Worm (Caenorhabditis elegans) whole organism, L2 larva: ENCODE results near the gene R09E10.2.

Experiments used
- C34F6.9 ChIP-seq: fragments of 150-350 bp; optimal IDR thresholded peaks from 2 replicates; lab custom pipeline; 2014; ENCODE audit warnings: missing biosample characterization, missing genetic modification characterization
- F13H6.1 ChIP-seq: sonication (generic microtip); optimal IDR thresholded peaks from 2 replicates; lab custom pipeline; 2016; ENCODE audit warnings: missing genetic modification characterization, missing compliant biosample characterization
- R02D3.7 ChIP-seq: fragments of 150-350 bp; optimal IDR thresholded peaks from 2 replicates; lab custom pipeline; 2014; ENCODE audit warnings: missing biosample characterization, missing genetic modification characterization
- Y55F3AM.14 ChIP-seq: fragments of 200-800 bp; sonication (Bioruptor generic); optimal IDR thresholded peaks from 2 replicates; lab custom pipeline; 2018; ENCODE audit warnings: mild to moderate bottlenecking, missing genetic modification characterization, missing compliant biosample characterization
- ZK546.5 ChIP-seq: sonication (generic microtip); optimal IDR thresholded peaks from 2 replicates; lab custom pipeline; 2017; ENCODE audit warnings: missing biosample characterization, missing genetic modification characterization
- alr-1 ChIP-seq: fragments of 150-350 bp; optimal IDR thresholded peaks from 2 replicates; lab custom pipeline; 2014; ENCODE audit warnings: missing biosample characterization, missing genetic modification characterization
- aly-2 ChIP-seq: fragments of 150-350 bp; optimal IDR thresholded peaks from 2 replicates; lab custom pipeline; 2014; ENCODE audit warnings: missing biosample characterization, missing genetic modification characterization
- ama-1 ChIP-seq: fragments of 150-350 bp; optimal IDR thresholded peaks from 2 replicates; lab custom pipeline; 2018; ENCODE audit warnings: inconsistent platforms
- blmp-1 ChIP-seq: sonication (generic microtip); optimal IDR thresholded peaks from 2 replicates; lab custom pipeline; 2017; ENCODE audit warnings: missing genetic modification characterization, mild to moderate bottlenecking, missing compliant biosample characterization, antibody characterized with exemption, moderate library complexity; ENCODE audit not compliant: insufficient read depth
- ceh-16 ChIP-seq: fragments of 150-350 bp; optimal IDR thresholded peaks from 2 replicates; lab custom pipeline; 2014; ENCODE audit warnings: missing biosample characterization, missing genetic modification characterization
- ceh-82 ChIP-seq: fragments of 150-350 bp; optimal IDR thresholded peaks from 2 replicates; lab custom pipeline; 2014; ENCODE audit warnings: missing biosample characterization, missing genetic modification characterization
- crh-2 ChIP-seq: sonication (generic microtip); optimal IDR thresholded peaks from 2 replicates; lab custom pipeline; 2017; ENCODE audit warnings: missing biosample characterization, missing genetic modification characterization
- dmd-4 ChIP-seq: sonication (generic microtip); optimal IDR thresholded peaks from 2 replicates; lab custom pipeline; 2017; ENCODE audit warnings: missing biosample characterization, missing genetic modification characterization
- egl-27 ChIP-seq: sonication (generic microtip); optimal IDR thresholded peaks from 3 replicates; lab custom pipeline; 2017; ENCODE audit warnings: missing biosample characterization, missing genetic modification reagents, missing genetic modification characterization
- elt-1 ChIP-seq: fragments of 150-350 bp; optimal IDR thresholded peaks from 2 replicates; lab custom pipeline; 2014; ENCODE audit warnings: missing biosample characterization, missing genetic modification characterization
- elt-3 ChIP-seq: sonication (generic microtip); optimal IDR thresholded peaks from 2 replicates; lab custom pipeline; 2017; ENCODE audit warnings: missing biosample characterization, missing genetic modification characterization
- gmeb-1 ChIP-seq: fragments of 150-350 bp; optimal IDR thresholded peaks from 2 replicates; lab custom pipeline; 2014; ENCODE audit warnings: missing biosample characterization, missing genetic modification characterization
- lin-11 ChIP-seq: fragments of 150-350 bp; sonication (generic microtip); optimal IDR thresholded peaks from 2 replicates; lab custom pipeline; 2014; ENCODE audit warnings: missing biosample characterization, missing genetic modification characterization, inconsistent platforms, mixed read lengths
- lin-13 ChIP-seq: fragments of 150-350 bp; optimal IDR thresholded peaks from 2 replicates; lab custom pipeline; 2014; ENCODE audit warnings: missing biosample characterization, missing genetic modification reagents, missing genetic modification characterization
- lin-39 ChIP-seq: fragments of 150-350 bp; optimal IDR thresholded peaks from 2 replicates; lab custom pipeline; 2014; ENCODE audit warnings: missing biosample characterization, missing genetic modification reagents, missing genetic modification characterization
- lsy-2 ChIP-seq, 2 experiments: fragments of 150-350 bp in 1 of 2; sonication (generic microtip) in 1 of 2; optimal IDR thresholded peaks; 2 replicates each; lab custom pipeline; 2014 to 2017; ENCODE audit warnings: missing biosample characterization in 2 of 2, missing genetic modification characterization in 2 of 2
- mab-5 ChIP-seq: fragments of 150-350 bp; optimal IDR thresholded peaks from 2 replicates; lab custom pipeline; 2014; ENCODE audit warnings: missing biosample characterization, missing genetic modification characterization
- mbf-1 ChIP-seq: sonication (generic microtip); optimal IDR thresholded peaks from 2 replicates; lab custom pipeline; 2017; ENCODE audit warnings: missing biosample characterization, missing genetic modification characterization
- mdl-1 ChIP-seq, 2 experiments: fragments of 150-350 bp in 1 of 2; sonication (generic microtip) in 1 of 2; optimal IDR thresholded peaks; 2 replicates each; lab custom pipeline; 2017; ENCODE audit warnings: missing biosample characterization in 2 of 2, missing genetic modification characterization in 2 of 2
- nhr-10 ChIP-seq: sonication (generic microtip); optimal IDR thresholded peaks from 2 replicates; lab custom pipeline; 2017; ENCODE audit warnings: missing biosample characterization, missing genetic modification characterization
- nhr-11 ChIP-seq: fragments of 150-350 bp; optimal IDR thresholded peaks from 2 replicates; lab custom pipeline; 2014; ENCODE audit warnings: missing biosample characterization, missing genetic modification characterization
- nhr-12 ChIP-seq: fragments of 150-350 bp; optimal IDR thresholded peaks from 2 replicates; lab custom pipeline; 2014; ENCODE audit warnings: missing biosample characterization, missing genetic modification characterization
- nhr-129 ChIP-seq: fragments of 150-350 bp; optimal IDR thresholded peaks from 2 replicates; lab custom pipeline; 2014; ENCODE audit warnings: missing biosample characterization, missing genetic modification characterization
- nhr-21 ChIP-seq: fragments of 150-350 bp; optimal IDR thresholded peaks from 2 replicates; lab custom pipeline; 2014; ENCODE audit warnings: missing biosample characterization, missing genetic modification characterization
- nhr-23 ChIP-seq: fragments of 150-350 bp; optimal IDR thresholded peaks from 2 replicates; lab custom pipeline; 2014; ENCODE audit warnings: missing biosample characterization, missing genetic modification reagents, missing genetic modification characterization
- nhr-237 ChIP-seq: fragments of 150-350 bp; optimal IDR thresholded peaks from 2 replicates; lab custom pipeline; 2014; ENCODE audit warnings: missing biosample characterization, missing genetic modification characterization
- nhr-25 ChIP-seq: fragments of 150-350 bp; sonication (generic microtip); optimal IDR thresholded peaks from 3 replicates; lab custom pipeline; 2014; ENCODE audit warnings: missing biosample characterization, missing genetic modification characterization
- nhr-6 ChIP-seq: fragments of 150-350 bp; optimal IDR thresholded peaks from 2 replicates; lab custom pipeline; 2014; ENCODE audit warnings: missing biosample characterization, missing genetic modification characterization
- nhr-77 ChIP-seq: fragments of 150-350 bp; optimal IDR thresholded peaks from 2 replicates; lab custom pipeline; 2014; ENCODE audit warnings: missing biosample characterization, missing genetic modification characterization
- peb-1 ChIP-seq: fragments of 150-350 bp; optimal IDR thresholded peaks from 2 replicates; lab custom pipeline; 2014; ENCODE audit warnings: missing biosample characterization, missing genetic modification characterization
- sem-4 ChIP-seq: fragments of 150-350 bp; optimal IDR thresholded peaks from 2 replicates; lab custom pipeline; 2014; ENCODE audit warnings: missing biosample characterization, missing genetic modification reagents, missing genetic modification characterization
- skn-1 ChIP-seq: sonication (generic microtip); optimal IDR thresholded peaks from 2 replicates; lab custom pipeline; 2017; ENCODE audit warnings: missing biosample characterization, missing genetic modification characterization
- sma-3 ChIP-seq: sonication (generic microtip); optimal IDR thresholded peaks from 2 replicates; lab custom pipeline; 2016; ENCODE audit warnings: missing genetic modification reagents, missing genetic modification characterization, missing compliant biosample characterization
- sma-9 ChIP-seq, 2 experiments: fragments of 150-350 bp in 1 of 2; sonication (generic microtip) in 1 of 2; optimal IDR thresholded peaks; 2 replicates each; lab custom pipeline; 2014 to 2016; ENCODE audit warnings: missing genetic modification characterization in 2 of 2, mild to moderate bottlenecking in 1 of 2, missing biosample characterization in 1 of 2, missing compliant biosample characterization in 1 of 2, missing genetic modification reagents in 1 of 2, moderate library complexity in 1 of 2
- snpc-4 ChIP-seq: fragments of 150-350 bp; optimal IDR thresholded peaks from 2 replicates; lab custom pipeline; 2014; ENCODE audit warnings: missing biosample characterization, missing genetic modification characterization
- unc-39 ChIP-seq: fragments of 150-350 bp; optimal IDR thresholded peaks from 2 replicates; lab custom pipeline; 2014; ENCODE audit warnings: missing biosample characterization, missing genetic modification characterization
- unc-55 ChIP-seq: fragments of 150-350 bp; sonication (generic microtip); optimal IDR thresholded peaks from 3 replicates; lab custom pipeline; 2014; ENCODE audit warnings: missing biosample characterization, missing genetic modification reagents, missing genetic modification characterization
- unc-62 ChIP-seq: fragments of 150-350 bp; optimal IDR thresholded peaks from 2 replicates; lab custom pipeline; 2014; ENCODE audit warnings: missing biosample characterization, missing genetic modification reagents, missing genetic modification characterization
- zag-1 ChIP-seq: fragments of 150-350 bp; optimal IDR thresholded peaks from 2 replicates; lab custom pipeline; 2014; ENCODE audit warnings: missing biosample characterization, missing genetic modification characterization
- ztf-1 ChIP-seq: fragments of 200-800 bp; sonication (Bioruptor generic); conservative IDR thresholded peaks from 2 replicates; pipeline ENCODE4 v1.3.6; 2022; ENCODE audit warnings: missing genetic modification characterization, missing compliant biosample characterization
- ztf-11 ChIP-seq: sonication (generic microtip); optimal IDR thresholded peaks from 2 replicates; lab custom pipeline; 2017; ENCODE audit warnings: missing biosample characterization, missing genetic modification characterization
- ztf-4 ChIP-seq: fragments of 150-350 bp; optimal IDR thresholded peaks from 2 replicates; lab custom pipeline; 2014; ENCODE audit warnings: missing biosample characterization, missing genetic modification characterization

The R09E10.2 gene

ce11 chrIV:10318199-10318598 lies at the start of gene R09E10.2:
TSS of gene R09E10.2 (minus strand) at chrIV:10318299.
- no peak for TF ChIP-seq nhr-77 (tag; lab: Kevin White, UChicago)
- TF ChIP-seq Y55F3AM.14 (GFP tag; lab: Kevin White, UChicago), result no peak
- TF ChIP-seq mbf-1, result no peak
- no peak for TF ChIP-seq sma-9 (GFP tag; optimal IDR thresholded peaks at IDR 0.05; lab: Kevin White, UChicago)
- no peak for TF ChIP-seq sma-9 (tag; optimal IDR thresholded peaks at IDR 0.05; lab: Kevin White, UChicago)
- no peak for TF ChIP-seq mdl-1 (tag; optimal IDR thresholded peaks at IDR 0.05; lab: Kevin White, UChicago)
- no peak for TF ChIP-seq ztf-4 (tag; lab: Kevin White, UChicago)
- TF ChIP-seq unc-62, result no peak

ce11 chrIV:10367740-10368246 lies 49.7 kb upstream of the R09E10.2 start, which contains the start of gene pges-2:
TSS of gene pges-2 (minus strand) at chrIV:10367790.
- no peak for TF ChIP-seq sma-9 (GFP tag; optimal IDR thresholded peaks at IDR 0.05; lab: Kevin White, UChicago)
- TF ChIP-seq sma-9 (tag; optimal IDR thresholded peaks at IDR 0.05; lab: Kevin White, UChicago), result no peak
- TF ChIP-seq snpc-4, result no peak
- no peak for TF ChIP-seq lin-11 (tag; lab: Kevin White, UChicago)
- no peak for TF ChIP-seq crh-2
- no peak for TF ChIP-seq gmeb-1
- no peak for TF ChIP-seq mbf-1
- peak in 1 of 2 experiments; percentile 62 for TF ChIP-seq lsy-2 (tag; optimal IDR thresholded peaks at IDR 0.05; lab: Kevin White, UChicago)
- no peak for TF ChIP-seq unc-62
- TF ChIP-seq nhr-21 (tag; lab: Kevin White, UChicago), result no peak
- no peak for TF ChIP-seq elt-1 (tag; lab: Kevin White, UChicago)
- TF ChIP-seq mab-5 (tag; lab: Kevin White, UChicago), result no peak
- TF ChIP-seq C34F6.9 (tag; lab: Kevin White, UChicago), result peak; percentile 53
- TF ChIP-seq unc-55 (GFP tag; lab: Kevin White, UChicago), result peak; percentile 58

- TF ChIP-seq ztf-1 (GFP tag; lab: Robert Waterston, UW), result no peak
- TF ChIP-seq dmd-4 (tag; lab: Kevin White, UChicago), result no peak
- TF ChIP-seq ceh-16 (tag; lab: Kevin White, UChicago), result no peak
- no peak for TF ChIP-seq unc-62
- TF ChIP-seq unc-39 (tag; lab: Kevin White, UChicago), result no peak
- TF ChIP-seq sma-3 (GFP tag; lab: Kevin White, UChicago), result peak; percentile 49
- TF ChIP-seq nhr-12 (tag; lab: Kevin White, UChicago), result no peak
- TF ChIP-seq ama-1 (lab: Kevin White, UChicago), result no peak
- TF ChIP-seq lin-39, result no peak
- no peak for TF ChIP-seq blmp-1 (tag; lab: Kevin White, UChicago)
- no peak for TF ChIP-seq aly-2 (tag; lab: Kevin White, UChicago)
- TF ChIP-seq nhr-25, result peak; percentile 29
- TF ChIP-seq mbf-1, result no peak
- TF ChIP-seq mdl-1 (tag; optimal IDR thresholded peaks at IDR 0.05; lab: Kevin White, UChicago), result no peak
- no peak for TF ChIP-seq ZK546.5 (tag; lab: Kevin White, UChicago)
- peak; percentile 67 for TF ChIP-seq gmeb-1
- TF ChIP-seq unc-55 (GFP tag; lab: Kevin White, UChicago), result peak; percentile 54
- no peak for TF ChIP-seq nhr-10 (tag; lab: Kevin White, UChicago)
- no peak for TF ChIP-seq ceh-82 (tag; lab: Kevin White, UChicago)
- TF ChIP-seq F13H6.1 (tag; lab: Kevin White, UChicago), result peak; percentile 40
- no peak for TF ChIP-seq elt-3
- TF ChIP-seq alr-1, result no peak
- no peak for TF ChIP-seq sem-4 (tag; lab: Kevin White, UChicago)
- TF ChIP-seq zag-1 (tag; lab: Kevin White, UChicago), result no peak
- no peak for TF ChIP-seq nhr-11
- TF ChIP-seq nhr-21 (tag; lab: Kevin White, UChicago), result no peak
- TF ChIP-seq nhr-129 (tag; lab: Kevin White, UChicago), result peak; percentile 54
- TF ChIP-seq nhr-77 (tag; lab: Kevin White, UChicago), result no peak
- TF ChIP-seq crh-2, result peak; percentile 83
- no peak for TF ChIP-seq lin-11 (tag; lab: Kevin White, UChicago)
- no peak for TF ChIP-seq peb-1 (tag; lab: Kevin White, UChicago)
- TF ChIP-seq R02D3.7 (tag; lab: Kevin White, UChicago), result no peak
- no peak for TF ChIP-seq mab-5 (tag; lab: Kevin White, UChicago)
- no peak for TF ChIP-seq skn-1 (tag; lab: Kevin White, UChicago)
- no peak for TF ChIP-seq ztf-4 (tag; lab: Kevin White, UChicago)
- TF ChIP-seq ztf-11, result no peak
- peak; percentile 64 for TF ChIP-seq C34F6.9 (tag; lab: Kevin White, UChicago)
- peak in 1 of 2 experiments; percentile 69 for TF ChIP-seq lsy-2 (tag; optimal IDR thresholded peaks at IDR 0.05; lab: Kevin White, UChicago)
- no peak for TF ChIP-seq nhr-237 (tag; lab: Kevin White, UChicago)
- TF ChIP-seq nhr-6, result no peak
- peak; percentile 53 for TF ChIP-seq sma-9 (GFP tag; optimal IDR thresholded peaks at IDR 0.05; lab: Kevin White, UChicago)
- no peak for TF ChIP-seq sma-9 (tag; optimal IDR thresholded peaks at IDR 0.05; lab: Kevin White, UChicago)
- TF ChIP-seq snpc-4, result no peak
- no peak for TF ChIP-seq lin-13 (GFP tag; lab: Kevin White, UChicago)
- TF ChIP-seq nhr-23, result no peak
- no peak for TF ChIP-seq egl-27 (tag; lab: Kevin White, UChicago)
- no peak for TF ChIP-seq Y55F3AM.14 (GFP tag; lab: Kevin White, UChicago)
Observed at ce11 chrIV:10366018-10366417, 47.9 kb upstream of the R09E10.2 start, which contains the start of gene sir-2.1. TSS of gene sir-2.1 (minus strand) at chrIV:10366229.
